Fruit fly (Drosophila melanogaster) whole organism, embryonic: ENCODE measurements around the gene Mnn1.

Source experiments
- CG18599 ChIP-seq: fragments of 200-800 bp; sonication (Bioruptor generic); optimal IDR thresholded peaks from 3 replicates; lab custom pipeline; 2017; ENCODE audit warnings: missing biosample characterization, missing genetic modification characterization, mild to moderate bottlenecking, moderate library complexity, missing genetic modification reagents
- CG7372 ChIP-seq: fragments of 200-800 bp; sonication (Bioruptor generic); IDR thresholded peaks from 2 replicates; pipeline ENCODE4 v1.3.6; 2022; ENCODE audit warnings: missing biosample characterization, missing genetic modification characterization
- CG7839 ChIP-seq: fragments of 200-800 bp; sonication (Bioruptor generic); optimal IDR thresholded peaks from 3 replicates; lab custom pipeline; 2018; ENCODE audit warnings: missing biosample characterization, mild to moderate bottlenecking, missing genetic modification characterization, moderate library complexity
- Fer2 ChIP-seq: fragments of 200-800 bp; sonication (Bioruptor generic); optimal IDR thresholded peaks from 2 replicates; lab custom pipeline; 2018; ENCODE audit warnings: missing biosample characterization, mild to moderate bottlenecking, missing genetic modification characterization, moderate library complexity
- Hr51 ChIP-seq, 2 experiments: fragments of 200-800 bp; sonication (Bioruptor generic); optimal IDR thresholded peaks; 2 replicates in 1 of 2; 3 replicates in 1 of 2; lab custom pipeline; 2016 to 2018; ENCODE audit warnings: missing biosample characterization in 2 of 2, missing genetic modification characterization in 2 of 2, mild to moderate bottlenecking in 1 of 2, moderate library complexity in 1 of 2
- Oli ChIP-seq: fragments of 200-800 bp; sonication (Bioruptor generic); optimal IDR thresholded peaks from 2 replicates; lab custom pipeline; 2018; ENCODE audit warnings: missing biosample characterization, mild to moderate bottlenecking, missing genetic modification characterization, moderate library complexity
- dmrt99B ChIP-seq: fragments of 200-800 bp; sonication (Bioruptor generic); optimal IDR thresholded peaks from 2 replicates; lab custom pipeline; 2018; ENCODE audit warnings: missing biosample characterization, mild to moderate bottlenecking, missing genetic modification characterization, moderate library complexity
- eve ChIP-seq, 2 experiments: fragments of >200 bp; optimal IDR thresholded peaks; 2 replicates each; lab custom pipeline; 2017; ENCODE audit warnings: missing biosample characterization in 2 of 2, missing genetic modification characterization in 2 of 2
- gem ChIP-seq: fragments of 200-800 bp; sonication (Bioruptor generic); optimal IDR thresholded peaks from 2 replicates; lab custom pipeline; 2019; ENCODE audit warnings: missing biosample characterization, mild to moderate bottlenecking, missing genetic modification characterization, moderate library complexity
- lab ChIP-seq: fragments of 200-800 bp; sonication (Bioruptor generic); optimal IDR thresholded peaks from 3 replicates; lab custom pipeline; 2017; ENCODE audit warnings: missing biosample characterization, missing genetic modification characterization, mild to moderate bottlenecking, moderate library complexity, missing genetic modification reagents
- run ChIP-seq: fragments of 200-800 bp; sonication (Bioruptor generic); optimal IDR thresholded peaks from 3 replicates; lab custom pipeline; 2018; ENCODE audit warnings: missing biosample characterization, mild to moderate bottlenecking, missing genetic modification characterization
- sens ChIP-seq: fragments of 200-800 bp; sonication (Bioruptor generic); peaks from one replicate; lab custom pipeline; 2016; ENCODE audit warnings: missing biosample characterization, missing genetic modification characterization
- tin ChIP-seq: fragments of 200-800 bp; sonication (Bioruptor generic); optimal IDR thresholded peaks from 3 replicates; lab custom pipeline; 2016; ENCODE audit warnings: missing biosample characterization, missing genetic modification characterization

The Mnn1 gene

DNA sequence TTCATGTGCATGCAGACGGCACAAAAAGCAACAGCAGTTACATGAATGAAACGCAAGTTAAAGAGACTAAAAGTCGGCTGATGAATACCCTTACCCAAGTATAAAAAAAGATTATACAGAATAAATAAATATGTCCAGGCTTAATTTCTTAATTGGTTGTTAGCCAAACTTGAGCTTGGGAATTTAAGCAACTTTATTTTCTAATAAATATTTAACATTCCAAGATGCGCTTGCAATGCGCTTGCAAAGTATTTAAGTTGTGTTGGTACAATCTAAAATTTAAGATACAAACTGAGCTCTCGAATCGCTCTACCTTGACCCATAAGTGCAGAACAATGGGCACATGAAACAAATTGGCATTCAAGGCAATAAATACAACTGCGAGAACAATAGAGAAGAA lies 51.8 kb downstream of the Mnn1 start (continued):
- TF ChIP-seq dmrt99B (tag; lab: Kevin White, UChicago) (peak; percentile 21), CG7839 (peak; percentile 25), Hr51 (GFP tag; optimal IDR thresholded peaks at IDR 0.05; lab: Kevin White, UChicago) (peak in 1 of 2 experiments; percentile 10), Fer2 (no peak), Oli (peak; percentile 20), CG18599 (GFP tag; lab: Kevin White, UChicago) (peak; percentile 10), run (no peak), gem (tag; lab: Kevin White, UChicago) (peak; percentile 36), lab (GFP tag; lab: Kevin White, UChicago) (peak; percentile 8)

DNA sequence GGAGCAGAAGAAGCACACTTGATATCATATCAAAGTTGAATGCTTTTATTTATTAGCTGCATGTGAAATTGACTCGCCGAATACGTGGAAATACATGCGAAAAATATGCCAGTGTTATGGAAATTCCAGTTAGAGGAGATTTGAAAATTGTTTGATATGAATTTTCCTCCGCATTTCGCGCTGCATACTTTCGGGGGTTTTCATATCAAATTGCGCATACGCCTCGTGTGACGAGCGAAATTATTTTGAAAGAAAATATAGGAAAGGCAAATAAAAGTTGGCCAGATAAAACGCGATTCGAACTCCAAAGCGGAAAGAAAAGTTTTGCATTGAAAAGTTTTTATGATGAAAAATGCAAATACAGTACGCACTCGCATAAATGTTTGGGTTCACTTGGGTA lies 54.2 kb downstream of the Mnn1 start:
- TF ChIP-seq eve (GFP tag; optimal IDR thresholded peaks at IDR 0.05; lab: Kevin White, UChicago) (peak in 1 of 2 experiments; percentile 3), tin (no peak), sens (GFP tag; lab: Kevin White, UChicago) (peak; percentile 5), CG7372 (GFP tag; lab: Robert Waterston, UW) (peak; percentile 94)
